Worm (Caenorhabditis elegans): ENCODE data around the gene C40A11.3.

DNA sequence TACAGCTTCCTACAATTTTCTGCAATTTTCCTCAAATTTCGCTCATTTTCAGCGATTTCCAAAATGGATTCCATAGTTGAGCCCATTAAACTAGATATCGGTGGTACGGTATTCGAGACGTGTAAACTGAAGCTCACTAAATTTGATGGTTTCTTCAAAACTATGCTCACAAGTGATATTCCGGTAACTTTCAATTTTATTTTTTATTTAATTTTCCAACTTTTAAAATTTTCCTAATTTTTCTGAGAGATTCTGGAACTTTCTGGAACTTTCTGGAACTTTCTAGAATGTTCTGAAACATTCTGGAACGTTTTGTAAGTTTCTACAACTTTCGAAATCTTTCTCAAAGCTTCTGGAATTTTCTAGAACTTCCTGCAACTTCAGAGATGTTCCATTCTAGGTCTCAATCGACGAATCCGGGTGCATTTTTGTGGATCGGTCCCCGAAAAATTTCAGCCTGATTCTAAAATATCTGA, 6.0 kb downstream of the C40A11.3 start, which contains the start of gene C40A11.2:
- TF ChIP-seq nhr-11 (tag; optimal IDR thresholded peaks at IDR 0.05) (no peak), ceh-63 (GFP tag; optimal IDR thresholded peaks at IDR 0.05) (no peak), blmp-1 (tag; optimal IDR thresholded peaks at IDR 0.05) (no peak), ceh-82 (tag; optimal IDR thresholded peaks at IDR 0.05) (no peak), snpc-4 (tag; optimal IDR thresholded peaks at IDR 0.05) (no peak), rnt-1 (tag; optimal IDR thresholded peaks at IDR 0.05) (no peak), nhr-28 (tag; optimal IDR thresholded peaks at IDR 0.05) (no peak), unc-30 (tag; optimal IDR thresholded peaks at IDR 0.05) (no peak), ztf-11 (tag; optimal IDR thresholded peaks at IDR 0.05) (no peak), nhr-237 (tag; optimal IDR thresholded peaks at IDR 0.05) (no peak)
